Fruit fly (Drosophila melanogaster) whole organism, embryonic: ENCODE data around the gene CG14052.

Experiments used
- Atf3 ChIP-seq: fragments of 200-800 bp; sonication (Bioruptor generic); optimal IDR thresholded peaks from 3 replicates; lab custom pipeline; 2016; ENCODE audit warnings: missing biosample characterization, missing genetic modification characterization
- BEAF-32 ChIP-seq: fragments of 200-800 bp; sonication (Bioruptor generic); optimal IDR thresholded peaks from 3 replicates; lab custom pipeline; 2017; ENCODE audit warnings: missing biosample characterization, missing genetic modification characterization, mild to moderate bottlenecking, moderate library complexity, missing genetic modification reagents
- Bdp1 ChIP-seq: fragments of 200-800 bp; sonication (Bioruptor generic); optimal IDR thresholded peaks from 3 replicates; lab custom pipeline; 2016; ENCODE audit warnings: missing biosample characterization, missing genetic modification characterization
- Bteb2 ChIP-seq: fragments of 200-800 bp; sonication (Bioruptor generic); optimal IDR thresholded peaks from 2 replicates; lab custom pipeline; 2016; ENCODE audit warnings: missing biosample characterization, missing genetic modification characterization
- CG10462 ChIP-seq: fragments of 200-800 bp; sonication (Bioruptor generic); optimal IDR thresholded peaks from 2 replicates; lab custom pipeline; 2016; ENCODE audit warnings: missing biosample characterization, missing genetic modification characterization
- CG11247 ChIP-seq: fragments of 200-800 bp; sonication (Bioruptor generic); IDR thresholded peaks from 2 replicates; pipeline ENCODE4 v1.3.6; 2022; ENCODE audit warnings: missing biosample characterization, missing genetic modification characterization
- CG11398 ChIP-seq: fragments of 200-800 bp; sonication (Bioruptor generic); optimal IDR thresholded peaks from 2 replicates; lab custom pipeline; 2016; ENCODE audit warnings: missing biosample characterization, missing genetic modification characterization
- CG12659 ChIP-seq: fragments of 200-800 bp; sonication (Bioruptor generic); optimal IDR thresholded peaks from 3 replicates; lab custom pipeline; 2017; ENCODE audit warnings: mild to moderate bottlenecking, missing biosample characterization, missing genetic modification reagents, missing genetic modification characterization
- CG12769 ChIP-seq: fragments of 200-800 bp; sonication (Bioruptor generic); optimal IDR thresholded peaks from 2 replicates; lab custom pipeline; 2019; ENCODE audit warnings: missing biosample characterization, mild to moderate bottlenecking, missing genetic modification characterization, moderate library complexity
- CG13287 ChIP-seq: fragments of 200-800 bp; sonication (Bioruptor generic); IDR thresholded peaks from 2 replicates; pipeline ENCODE4 v1.3.6; 2022; ENCODE audit warnings: missing biosample characterization, missing genetic modification characterization; ENCODE audit not compliant: partially characterized antibody
- CG14441 ChIP-seq: fragments of 200-800 bp; sonication (Bioruptor generic); IDR thresholded peaks from 2 replicates; pipeline ENCODE4 v1.3.6; 2022; ENCODE audit warnings: missing biosample characterization, missing genetic modification characterization
- CG1792 ChIP-seq: fragments of 200-800 bp; sonication (Bioruptor generic); optimal IDR thresholded peaks from 2 replicates; lab custom pipeline; 2016; ENCODE audit warnings: missing biosample characterization, missing genetic modification characterization
- CG2678 ChIP-seq: fragments of 200-800 bp; sonication (Bioruptor generic); optimal IDR thresholded peaks from 3 replicates; lab custom pipeline; 2019; ENCODE audit warnings: missing biosample characterization, mild to moderate bottlenecking, missing genetic modification characterization, moderate library complexity
- CG3065 ChIP-seq: fragments of 200-800 bp; sonication (Bioruptor generic); optimal IDR thresholded peaks from 2 replicates; lab custom pipeline; 2016; ENCODE audit warnings: missing biosample characterization, missing genetic modification characterization
- CG31388 ChIP-seq: fragments of 200-800 bp; sonication (Bioruptor generic); optimal IDR thresholded peaks from 2 replicates; lab custom pipeline; 2016; ENCODE audit warnings: missing biosample characterization, missing genetic modification characterization
- CG4707 ChIP-seq: fragments of 200-800 bp; sonication (Bioruptor generic); optimal IDR thresholded peaks from 2 replicates; lab custom pipeline; 2018; ENCODE audit warnings: missing biosample characterization, mild to moderate bottlenecking, missing genetic modification characterization, moderate library complexity
- CG4730 ChIP-seq: fragments of 200-800 bp; sonication (Bioruptor generic); IDR thresholded peaks from 2 replicates; pipeline ENCODE4 v1.3.6; 2022; ENCODE audit warnings: missing biosample characterization, missing genetic modification characterization
- CG6683 ChIP-seq: fragments of 200-800 bp; sonication (Bioruptor generic); optimal IDR thresholded peaks from 2 replicates; lab custom pipeline; 2017; ENCODE audit warnings: missing biosample characterization, mild to moderate bottlenecking, missing genetic modification characterization, missing genetic modification reagents
- CG7357 ChIP-seq: fragments of 200-800 bp; sonication (Bioruptor generic); IDR thresholded peaks from 3 replicates; pipeline ENCODE4 v1.3.6; 2022; ENCODE audit warnings: missing biosample characterization, missing genetic modification characterization
- CG7963 ChIP-seq: fragments of 200-800 bp; sonication (Bioruptor generic); IDR thresholded peaks from 3 replicates; pipeline ENCODE4 v1.3.6; 2022; ENCODE audit warnings: missing biosample characterization, missing genetic modification characterization; ENCODE audit not compliant: partially characterized antibody
- CG9215 ChIP-seq: fragments of 200-800 bp; sonication (Bioruptor generic); IDR thresholded peaks from 2 replicates; pipeline ENCODE4 v1.3.6; 2022; ENCODE audit warnings: missing biosample characterization, missing genetic modification characterization
- D19A ChIP-seq: fragments of 200-800 bp; optimal IDR thresholded peaks from 3 replicates; lab custom pipeline; 2019; ENCODE audit warnings: missing biosample characterization, mild to moderate bottlenecking, missing genetic modification characterization, moderate library complexity
- Doc2 ChIP-seq: fragments of 200-800 bp; sonication (Bioruptor generic); IDR thresholded peaks from 2 replicates; pipeline ENCODE4 v1.3.6; 2022; ENCODE audit warnings: missing biosample characterization, missing genetic modification characterization
- Ets65A ChIP-seq: fragments of 200-800 bp; sonication (Bioruptor generic); peaks from one replicate; lab custom pipeline; 2016; ENCODE audit warnings: missing biosample characterization, missing genetic modification characterization
- HmgZ ChIP-seq: fragments of 200-800 bp; sonication (Bioruptor generic); optimal IDR thresholded peaks from 2 replicates; lab custom pipeline; 2018; ENCODE audit warnings: missing biosample characterization, mild to moderate bottlenecking, missing genetic modification characterization
- Hr3 ChIP-seq: fragments of 200-800 bp; sonication (Bioruptor generic); optimal IDR thresholded peaks from 3 replicates; lab custom pipeline; 2016; ENCODE audit warnings: missing biosample characterization, missing genetic modification characterization
- Hr78 ChIP-seq, 2 experiments: fragments of 200-800 bp in 1 of 2; fragments of >200 bp in 1 of 2; sonication (Bioruptor generic) in 1 of 2; optimal IDR thresholded peaks; 2 replicates each; lab custom pipeline; 2017 to 2019; ENCODE audit warnings: missing biosample characterization in 2 of 2, missing genetic modification characterization in 2 of 2, mild to moderate bottlenecking in 1 of 2, moderate library complexity in 1 of 2
- Med ChIP-seq: fragments of 200-800 bp; sonication (Bioruptor generic); peaks from one replicate; lab custom pipeline; 2016; ENCODE audit warnings: missing biosample characterization, missing genetic modification characterization, mild to moderate bottlenecking, inconsistent platforms, moderate library complexity
- Mrtf ChIP-seq: fragments of 200-800 bp; sonication (Bioruptor generic); IDR thresholded peaks from 3 replicates; pipeline ENCODE4 v1.3.6; 2022; ENCODE audit warnings: missing biosample characterization, missing genetic modification characterization
- PHDP ChIP-seq: fragments of 200-800 bp; sonication (Bioruptor generic); optimal IDR thresholded peaks from 3 replicates; lab custom pipeline; 2018; ENCODE audit warnings: missing biosample characterization, mild to moderate bottlenecking, missing genetic modification characterization, moderate library complexity
- abd-A ChIP-seq: fragments of 200-800 bp; sonication (Bioruptor generic); optimal IDR thresholded peaks from 3 replicates; lab custom pipeline; 2019; ENCODE audit warnings: missing biosample characterization, mild to moderate bottlenecking, missing genetic modification characterization, moderate library complexity
- bsh ChIP-seq, 2 experiments: fragments of 200-800 bp; sonication (Bioruptor generic); optimal IDR thresholded peaks; 2 replicates each; lab custom pipeline; 2017 to 2018; ENCODE audit warnings: mild to moderate bottlenecking in 2 of 2, missing biosample characterization in 2 of 2, missing genetic modification characterization in 2 of 2, moderate library complexity in 1 of 2
- cas ChIP-seq: fragments of 200-800 bp; sonication (Bioruptor generic); IDR thresholded peaks from 2 replicates; pipeline ENCODE4 v1.3.6; 2022; ENCODE audit warnings: missing biosample characterization, missing genetic modification characterization
- cato ChIP-seq: fragments of 200-800 bp; sonication (Bioruptor generic); optimal IDR thresholded peaks from 2 replicates; lab custom pipeline; 2016; ENCODE audit warnings: missing biosample characterization, missing genetic modification characterization, borderline replicate concordance
- corto ChIP-seq: fragments of 200-800 bp; sonication (Bioruptor generic); optimal IDR thresholded peaks from 2 replicates; lab custom pipeline; 2016; ENCODE audit warnings: missing biosample characterization, mild to moderate bottlenecking, missing genetic modification characterization, moderate library complexity
- crol ChIP-seq: fragments of 200-800 bp; sonication (Bioruptor generic); IDR thresholded peaks from 2 replicates; pipeline ENCODE4 v1.3.6; 2022; ENCODE audit warnings: missing biosample characterization, missing genetic modification characterization
- cwo ChIP-seq: fragments of 200-800 bp; sonication (Bioruptor generic); optimal IDR thresholded peaks from 3 replicates; lab custom pipeline; 2017; ENCODE audit warnings: missing biosample characterization, missing genetic modification characterization, mild to moderate bottlenecking, moderate library complexity, missing genetic modification reagents
- kni ChIP-seq: fragments of 200-800 bp; sonication (Bioruptor generic); optimal IDR thresholded peaks from 3 replicates; lab custom pipeline; 2017; ENCODE audit warnings: mild to moderate bottlenecking, missing biosample characterization, missing genetic modification reagents, missing genetic modification characterization
- lola ChIP-seq, 3 experiments: fragments of >200 bp in 2 of 3; fragments of 200-800 bp in 1 of 3; sonication (Bioruptor generic) in 1 of 3; optimal IDR thresholded peaks; 2 replicates each; lab custom pipeline; 2017 to 2019; ENCODE audit warnings: missing biosample characterization in 3 of 3, missing genetic modification characterization in 3 of 3, mild to moderate bottlenecking in 1 of 3, moderate library complexity in 1 of 3
- mirr ChIP-seq: fragments of 200-800 bp; sonication (Bioruptor generic); optimal IDR thresholded peaks from 3 replicates; lab custom pipeline; 2018; ENCODE audit warnings: missing biosample characterization, mild to moderate bottlenecking, missing genetic modification characterization
- oc ChIP-seq: fragments of 200-800 bp; sonication (Bioruptor generic); optimal IDR thresholded peaks from 2 replicates; lab custom pipeline; 2018; ENCODE audit warnings: missing biosample characterization, mild to moderate bottlenecking, missing genetic modification characterization, moderate library complexity
- otp ChIP-seq: fragments of 200-800 bp; sonication (Bioruptor generic); IDR thresholded peaks from 3 replicates; pipeline ENCODE4, ENCODE4 v1.3.6; 2022; ENCODE audit warnings: missing biosample characterization, missing genetic modification characterization
- phol ChIP-seq: fragments of 200-800 bp; sonication (Bioruptor generic); optimal IDR thresholded peaks from 3 replicates; lab custom pipeline; 2018; ENCODE audit warnings: missing biosample characterization, mild to moderate bottlenecking, missing genetic modification characterization, moderate library complexity
- sug ChIP-seq: fragments of 200-800 bp; optimal IDR thresholded peaks from 2 replicates; lab custom pipeline; 2019; ENCODE audit warnings: missing biosample characterization, mild to moderate bottlenecking, missing genetic modification characterization, moderate library complexity
- tin ChIP-seq: fragments of 200-800 bp; sonication (Bioruptor generic); optimal IDR thresholded peaks from 3 replicates; lab custom pipeline; 2016; ENCODE audit warnings: missing biosample characterization, missing genetic modification characterization
- tup ChIP-seq: fragments of 200-800 bp; sonication (Bioruptor generic); optimal IDR thresholded peaks from 2 replicates; lab custom pipeline; 2016; ENCODE audit warnings: missing biosample characterization, mild to moderate bottlenecking, missing genetic modification characterization, moderate library complexity

The CG14052 gene

dm6 chrX:2193158-2193557 is 30.4 kb upstream of the CG14052 start (continued):
- no peak for TF ChIP-seq Doc2 (GFP tag; lab: Robert Waterston, UW)
- TF ChIP-seq lola (GFP tag; optimal IDR thresholded peaks at IDR 0.05; lab: Kevin White, UChicago) = no peak
- no peak for TF ChIP-seq Bteb2 (GFP tag; lab: Kevin White, UChicago)
- TF ChIP-seq cas = no peak
- TF ChIP-seq tin (GFP tag; lab: Kevin White, UChicago) = no peak
- no peak for TF ChIP-seq otp (GFP tag; lab: Robert Waterston, UW)
- TF ChIP-seq PHDP (tag; lab: Kevin White, UChicago) = no peak
- no peak for TF ChIP-seq CG9215 (GFP tag; lab: Robert Waterston, UW)
- TF ChIP-seq kni (GFP tag; lab: Kevin White, UChicago) = no peak
- no peak for TF ChIP-seq tup
- no peak for TF ChIP-seq CG7357
- TF ChIP-seq bsh (GFP tag; optimal IDR thresholded peaks at IDR 0.05; lab: Kevin White, UChicago) = no peak
- TF ChIP-seq CG12659 (GFP tag; lab: Kevin White, UChicago) = no peak
- no peak for TF ChIP-seq Hr3 (GFP tag; lab: Kevin White, UChicago)
- TF ChIP-seq BEAF-32 (GFP tag; lab: Kevin White, UChicago) = no peak
- TF ChIP-seq cato (GFP tag; lab: Kevin White, UChicago) = no peak
- no peak for TF ChIP-seq corto (GFP tag; lab: Kevin White, UChicago)
- TF ChIP-seq phol (tag; lab: Kevin White, UChicago) = no peak
- no peak for TF ChIP-seq CG2678 (tag; lab: Kevin White, UChicago)
- no peak for TF ChIP-seq CG6683 (GFP tag; lab: Kevin White, UChicago)
- no peak for TF ChIP-seq Atf3 (GFP tag; lab: Kevin White, UChicago)
- TF ChIP-seq CG4707 = no peak
- no peak for TF ChIP-seq oc
- no peak for TF ChIP-seq CG11398 (GFP tag; lab: Kevin White, UChicago)

DNA sequence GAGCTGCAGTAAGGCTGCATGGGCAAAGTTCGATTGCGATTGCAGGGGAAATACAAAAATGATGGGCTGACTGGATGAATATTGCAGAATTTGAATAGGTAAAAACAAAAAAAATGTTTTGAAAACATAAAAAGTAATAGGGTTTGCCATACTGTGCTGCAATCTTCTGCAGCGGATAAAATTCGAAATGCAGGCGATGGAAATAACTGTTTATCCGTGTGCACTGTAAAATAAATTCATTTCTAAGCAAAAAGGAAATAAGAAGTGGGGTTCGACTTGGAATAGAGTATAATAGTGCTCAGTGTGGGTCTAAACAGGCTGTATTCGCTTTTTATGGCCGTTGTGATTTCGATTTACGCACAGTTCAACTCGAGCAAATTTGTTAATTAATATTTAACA is 29.7 kb upstream of the CG14052 start, which contains the start of gene CG14053:
Gene CG14053, minus strand, starts transcription at position 101 of the 399 bp plus-strand sequence.
- no peak for TF ChIP-seq abd-A (tag; lab: Kevin White, UChicago)
- no peak for TF ChIP-seq CG3065 (GFP tag; lab: Kevin White, UChicago)
- TF ChIP-seq D19A = peak; percentile 23
- peak; percentile 19 for TF ChIP-seq Ets65A
- TF ChIP-seq, all 482 proteins: peak for 2

- TF ChIP-seq CG4730 (GFP tag; lab: Robert Waterston, UW) (no peak), CG12769 (peak; percentile 57), CG31388 (GFP tag; lab: Kevin White, UChicago) (no peak), Ets65A (peak; percentile 70), Bteb2 (GFP tag; lab: Kevin White, UChicago) (no peak), CG10462 (GFP tag; lab: Kevin White, UChicago) (no peak), HmgZ (tag; lab: Kevin White, UChicago) (peak; percentile 11), Med (peak; percentile 54), CG13287 (GFP tag; lab: Robert Waterston, UW) (peak; percentile 13; the same call in 1 of the 2 replicates), CG14441 (GFP tag; lab: Robert Waterston, UW) (0 out of 2 replicates have a peak, but pooled peaks have one; percentile 5), CG7963 (GFP tag; lab: Robert Waterston, UW) (no peak), sug (tag; lab: Kevin White, UChicago) (peak; percentile 94), Mrtf (no peak), cwo (GFP tag; lab: Kevin White, UChicago) (peak; percentile 4), Hr78 (GFP tag; optimal IDR thresholded peaks at IDR 0.05; lab: Kevin White, UChicago) (no peak), Bdp1 (GFP tag; lab: Kevin White, UChicago) (no peak), CG1792 (GFP tag; lab: Kevin White, UChicago) (no peak), mirr (peak; percentile 80), CG11247 (GFP tag; lab: Robert Waterston, UW) (no peak), crol (GFP tag; lab: Robert Waterston, UW) (peak; percentile 75)
Measured at dm6 chrX:2194208-2195094, 29.1 kb upstream of the CG14052 start.
